Worm (Caenorhabditis elegans) whole organism, midembryonic: ENCODE measurements around the gene Y75B8A.31.
"Not testable (repeated sequence)": the region's sequence is repeated elsewhere in the genome, so short reads cannot be mapped to it uniquely, and the experiment has no call there.

ENCODE experiments used
- T22C8.4 ChIP-seq: fragments of 200-800 bp; sonication (Bioruptor generic); IDR thresholded peaks from 2 replicates; pipeline ENCODE4 v1.3.6; 2022; ENCODE audit warnings: missing genetic modification characterization, missing compliant biosample characterization
- cog-1 ChIP-seq: sonication (generic microtip); optimal IDR thresholded peaks from 2 replicates; lab custom pipeline; 2016; ENCODE audit warnings: missing genetic modification characterization, missing compliant biosample characterization
- flt-1 ChIP-seq: fragments of 200-800 bp; sonication (Bioruptor generic); IDR thresholded peaks from 2 replicates; pipeline ENCODE4 v1.3.6; 2022; ENCODE audit warnings: missing genetic modification characterization, missing compliant biosample characterization
- klf-2 ChIP-seq: fragments of 200-800 bp; sonication (Bioruptor generic); conservative IDR thresholded peaks from 2 replicates; pipeline ENCODE4 v1.3.6; 2022; ENCODE audit warnings: missing genetic modification reagents, missing genetic modification characterization, missing compliant biosample characterization
- med-1 ChIP-seq: sonication (generic microtip); optimal IDR thresholded peaks from 2 replicates; lab custom pipeline; 2017; ENCODE audit warnings: missing genetic modification characterization, mild to moderate bottlenecking, missing compliant biosample characterization, antibody characterized with exemption, missing genetic modification reagents; ENCODE audit not compliant: insufficient read depth
- tab-1 ChIP-seq: fragments of 200-800 bp; sonication (Bioruptor generic); IDR thresholded peaks from 2 replicates; pipeline ENCODE4 v1.3.6; 2022; ENCODE audit warnings: missing genetic modification characterization, missing compliant biosample characterization
- ztf-23 ChIP-seq: fragments of 200-800 bp; sonication (Bioruptor generic); IDR thresholded peaks from 2 replicates; pipeline ENCODE4 v1.3.6; 2022; ENCODE audit warnings: missing genetic modification reagents, missing genetic modification characterization, missing compliant biosample characterization
- ztf-29 ChIP-seq: fragments of 200-800 bp; sonication (Bioruptor generic); IDR thresholded peaks from 2 replicates; pipeline ENCODE4 v1.3.6; 2022; ENCODE audit warnings: missing genetic modification reagents, missing genetic modification characterization, missing compliant biosample characterization

DNA sequence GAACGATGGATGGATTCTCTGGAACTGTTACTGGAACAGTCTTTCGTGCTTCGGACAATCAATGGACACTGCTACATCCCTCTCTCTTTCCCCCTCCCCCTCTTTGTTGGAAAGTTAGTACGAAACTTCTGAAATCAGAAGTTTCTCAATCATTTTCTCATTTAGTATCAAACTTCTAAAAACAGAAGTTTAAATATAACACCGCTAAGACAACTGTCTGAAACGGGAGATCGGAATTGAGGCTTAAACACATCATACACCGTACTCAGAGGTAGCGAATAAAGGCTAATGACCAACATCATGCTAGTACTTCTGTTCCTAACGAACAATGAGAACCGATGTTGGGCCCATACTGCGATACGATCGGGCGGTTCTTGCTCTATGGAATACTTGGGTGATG, 35.2 kb downstream of the Y75B8A.31 start, which contains the start of gene Y49E10.30:
- TF ChIP-seq ztf-29 (GFP tag; lab: Robert Waterston, UW); klf-2 (GFP tag; lab: Robert Waterston, UW); flt-1 (GFP tag; lab: Robert Waterston, UW); med-1 (GFP tag; lab: Kevin White, UChicago); ztf-23 (GFP tag; lab: Robert Waterston, UW); tab-1 (GFP tag; lab: Robert Waterston, UW); T22C8.4 (GFP tag; lab: Robert Waterston, UW); cog-1 (tag; lab: Kevin White, UChicago): not testable (repeated sequence)
